Worm (Caenorhabditis elegans): ENCODE data around the gene Y46D2A.3.

The Y46D2A.3 gene

ce11 chrII:3367100-3367499, 40.1 kb upstream of the Y46D2A.3 start, which contains the start of gene Y49F6C.6:
Gene Y49F6C.6, minus strand, starts transcription at chrII:3367200.
- TF ChIP-seq hmbx-1 (tag; optimal IDR thresholded peaks at IDR 0.05) (no peak), hmg-4 (GFP tag; optimal IDR thresholded peaks at IDR 0.05) (no peak), B0310.2 (tag; optimal IDR thresholded peaks at IDR 0.05) (no peak), aly-1 (tag; optimal IDR thresholded peaks at IDR 0.05) (no peak), tra-4 (tag; optimal IDR thresholded peaks at IDR 0.05) (no peak), scrt-1 (GFP tag; IDR thresholded peaks at IDR 0.05) (no peak), tbx-11 (GFP tag; IDR thresholded peaks at IDR 0.05) (no peak), tbx-37 (GFP tag; conservative IDR thresholded peaks at IDR 0.05) (no peak), sea-1 (GFP tag; conservative IDR thresholded peaks at IDR 0.05) (no peak), flt-1 (GFP tag; IDR thresholded peaks at IDR 0.05) (no peak), F13C5.2 (tag; optimal IDR thresholded peaks at IDR 0.05) (no peak), ama-1 (optimal IDR thresholded peaks at IDR 0.05) (no peak), ceh-13 (GFP tag; optimal IDR thresholded peaks at IDR 0.05) (no peak), hnd-1 (tag; optimal IDR thresholded peaks at IDR 0.05) (no peak), ets-7 (tag; optimal IDR thresholded peaks at IDR 0.05) (no peak), pes-1 (GFP tag; IDR thresholded peaks at IDR 0.05) (no peak), ceh-36 (tag; optimal IDR thresholded peaks at IDR 0.05) (no peak)

- no peak for TF ChIP-seq ceh-36 (tag; optimal IDR thresholded peaks at IDR 0.05)
- TF ChIP-seq pes-1 (GFP tag; IDR thresholded peaks at IDR 0.05) = no peak
- no peak for TF ChIP-seq hmg-4 (GFP tag; optimal IDR thresholded peaks at IDR 0.05)
- no peak for TF ChIP-seq hmbx-1 (tag; optimal IDR thresholded peaks at IDR 0.05)
- no peak for TF ChIP-seq tra-4 (tag; optimal IDR thresholded peaks at IDR 0.05)
- TF ChIP-seq ama-1 (optimal IDR thresholded peaks at IDR 0.05) = no peak
- TF ChIP-seq hnd-1 (tag; optimal IDR thresholded peaks at IDR 0.05) = no peak
- TF ChIP-seq ets-7 (tag; optimal IDR thresholded peaks at IDR 0.05) = no peak
Measured at ce11 chrII:3358834-3359233, 31.8 kb upstream of the Y46D2A.3 start, which contains the start of the genes lido-14 and bath-27. Gene lido-14, plus strand, starts transcription at chrII:3359134. Gene bath-27, plus strand, starts transcription at chrII:3359139.

ce11 chrII:3349820-3350291, 22.9 kb upstream of the Y46D2A.3 start, which contains the start of gene F14D2.8:
Gene F14D2.8, minus strand, starts transcription at chrII:3349870.
- TF ChIP-seq hnd-1 (tag; optimal IDR thresholded peaks at IDR 0.05) (no peak), F13C5.2 (tag; optimal IDR thresholded peaks at IDR 0.05) (no peak), aly-1 (tag; optimal IDR thresholded peaks at IDR 0.05) (no peak), B0310.2 (tag; optimal IDR thresholded peaks at IDR 0.05) (no peak), pes-1 (GFP tag; IDR thresholded peaks at IDR 0.05) (no peak), ets-7 (tag; optimal IDR thresholded peaks at IDR 0.05) (no peak), hmg-4 (GFP tag; optimal IDR thresholded peaks at IDR 0.05) (no peak), ceh-13 (GFP tag; optimal IDR thresholded peaks at IDR 0.05) (no peak), scrt-1 (GFP tag; IDR thresholded peaks at IDR 0.05) (no peak), ama-1 (optimal IDR thresholded peaks at IDR 0.05) (no peak), sea-1 (GFP tag; conservative IDR thresholded peaks at IDR 0.05) (no peak), ceh-36 (tag; optimal IDR thresholded peaks at IDR 0.05) (no peak), tra-4 (tag; optimal IDR thresholded peaks at IDR 0.05) (no peak), tbx-11 (GFP tag; IDR thresholded peaks at IDR 0.05) (no peak), hmbx-1 (tag; optimal IDR thresholded peaks at IDR 0.05) (no peak), flt-1 (GFP tag; IDR thresholded peaks at IDR 0.05) (no peak), tbx-37 (GFP tag; conservative IDR thresholded peaks at IDR 0.05) (no peak)

ce11 chrII:3347940-3348610, 21.1 kb upstream of the Y46D2A.3 start, which contains the start of the genes F14D2.14 and bath-29:
Gene F14D2.14, minus strand, starts transcription at chrII:3347990.
Gene bath-29, plus strand, starts transcription at chrII:3348560.
- no peak for TF ChIP-seq sea-1 (GFP tag; conservative IDR thresholded peaks at IDR 0.05)
- TF ChIP-seq ets-7 (tag; optimal IDR thresholded peaks at IDR 0.05) = no peak
- TF ChIP-seq hmbx-1 (tag; optimal IDR thresholded peaks at IDR 0.05) = no peak
- TF ChIP-seq tbx-37 (GFP tag; conservative IDR thresholded peaks at IDR 0.05) = no peak
- no peak for TF ChIP-seq pes-1 (GFP tag; IDR thresholded peaks at IDR 0.05)
- TF ChIP-seq B0310.2 (tag; optimal IDR thresholded peaks at IDR 0.05) = no peak
- TF ChIP-seq F13C5.2 (tag; optimal IDR thresholded peaks at IDR 0.05) = no peak
- TF ChIP-seq scrt-1 (GFP tag; IDR thresholded peaks at IDR 0.05) = no peak
- no peak for TF ChIP-seq flt-1 (GFP tag; IDR thresholded peaks at IDR 0.05)

- TF ChIP-seq F13C5.2 (tag; optimal IDR thresholded peaks at IDR 0.05) = no peak
- no peak for TF ChIP-seq hnd-1 (tag; optimal IDR thresholded peaks at IDR 0.05)
- no peak for TF ChIP-seq aly-1 (tag; optimal IDR thresholded peaks at IDR 0.05)
- no peak for TF ChIP-seq ets-7 (tag; optimal IDR thresholded peaks at IDR 0.05)
- TF ChIP-seq ceh-13 (GFP tag; optimal IDR thresholded peaks at IDR 0.05) = no peak
- TF ChIP-seq scrt-1 (GFP tag; IDR thresholded peaks at IDR 0.05) = no peak
- TF ChIP-seq B0310.2 (tag; optimal IDR thresholded peaks at IDR 0.05) = no peak
- TF ChIP-seq hmg-4 (GFP tag; optimal IDR thresholded peaks at IDR 0.05) = no peak
- TF ChIP-seq ceh-36 (tag; optimal IDR thresholded peaks at IDR 0.05) = no peak
Measured at ce11 chrII:3346328-3346780, 19.4 kb upstream of the Y46D2A.3 start, which contains the start of gene bath-30. Gene bath-30, minus strand, starts transcription at chrII:3346378.

- TF ChIP-seq tbx-37 (GFP tag; conservative IDR thresholded peaks at IDR 0.05) = no peak
Measured at ce11 chrII:3344917-3345316, 17.9 kb upstream of the Y46D2A.3 start, which contains the start of gene bath-28. Gene bath-28, minus strand, starts transcription at chrII:3344967.

- TF ChIP-seq flt-1 (GFP tag; IDR thresholded peaks at IDR 0.05) (no peak), pes-1 (GFP tag; IDR thresholded peaks at IDR 0.05) (no peak), hmg-4 (GFP tag; optimal IDR thresholded peaks at IDR 0.05) (no peak), scrt-1 (GFP tag; IDR thresholded peaks at IDR 0.05) (no peak)
Measured at ce11 chrII:3343714-3344113, 16.7 kb upstream of the Y46D2A.3 start, which contains the start of gene F14D2.15. Gene F14D2.15, minus strand, starts transcription at chrII:3343814.

Measured in whole organism, early embryonic.